Worm (Caenorhabditis elegans): ENCODE measurements around the gene ebp-2.

ebp-2 gene

DNA sequence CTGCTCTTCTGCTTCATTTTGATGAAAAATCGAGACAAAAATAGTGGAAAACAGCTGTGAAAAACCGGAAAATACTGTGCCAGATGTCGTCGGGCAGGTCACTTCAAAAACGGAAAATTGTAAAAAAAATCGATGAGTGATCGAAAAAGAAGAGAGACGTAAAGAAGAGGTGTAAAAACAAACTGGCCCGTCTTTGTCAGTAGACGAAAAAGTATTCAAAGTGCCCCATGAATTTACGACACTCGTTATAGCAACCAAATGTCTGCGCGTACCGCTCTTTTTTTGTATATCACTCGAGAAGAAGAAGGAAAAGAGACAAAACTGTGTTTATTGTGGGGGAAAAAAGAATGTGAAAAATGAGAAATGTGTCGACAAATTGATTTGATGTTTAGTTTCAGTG is 42.7 kb downstream of the ebp-2 start, which contains the start of gene twk-5:
TSS of gene twk-5 (minus strand) at position 101 of the 400 bp plus-strand sequence.
- TF ChIP-seq cnd-1 (tag; optimal IDR thresholded peaks at IDR 0.05) (no peak), tbx-8 (GFP tag; optimal IDR thresholded peaks at IDR 0.05) (no peak), nhr-237 (tag; optimal IDR thresholded peaks at IDR 0.05) (no peak), lsy-2 (tag; optimal IDR thresholded peaks at IDR 0.05) (no peak), M03D4.4 (tag; optimal IDR thresholded peaks at IDR 0.05) (no peak)

DNA sequence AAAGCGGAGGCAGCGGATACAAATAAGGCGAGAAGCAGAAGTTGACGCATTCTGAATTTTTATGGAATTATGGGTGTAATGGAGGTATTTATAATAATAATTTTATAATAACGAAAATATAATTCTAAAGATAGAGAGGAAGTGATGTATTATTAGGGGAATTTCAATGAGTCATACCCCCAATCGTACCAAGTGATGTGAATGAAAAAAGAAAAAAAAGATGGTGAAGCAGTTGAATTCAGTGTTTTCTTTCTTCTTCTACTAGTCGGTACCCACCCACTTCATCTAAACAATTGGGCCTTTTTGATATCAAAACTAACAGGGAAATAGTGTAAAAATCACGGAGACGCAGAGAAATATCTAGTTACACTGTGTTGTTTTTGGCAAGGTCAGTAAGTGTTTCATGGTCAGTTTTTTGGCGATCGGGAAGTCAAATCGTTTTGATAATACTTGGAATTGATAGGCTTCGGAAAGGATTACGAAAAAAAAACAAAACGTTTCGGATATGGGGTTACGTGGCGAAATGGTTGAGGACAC is 44.2 kb downstream of the ebp-2 start, which contains the start of gene ttr-18:
TSS of gene ttr-18 (minus strand) at position 51 of the 537 bp plus-strand sequence.
- TF ChIP-seq pha-4 (tag; optimal IDR thresholded peaks at IDR 0.05) (no peak), nhr-28 (tag; optimal IDR thresholded peaks at IDR 0.05) (no peak), mls-2 (tag; optimal IDR thresholded peaks at IDR 0.05) (no peak), nhr-2 (tag; optimal IDR thresholded peaks at IDR 0.05) (no peak), nhr-12 (tag; optimal IDR thresholded peaks at IDR 0.05) (no peak), blmp-1 (tag; optimal IDR thresholded peaks at IDR 0.05) (no peak), mab-5 (tag; optimal IDR thresholded peaks at IDR 0.05) (no peak), sem-2 (GFP tag; optimal IDR thresholded peaks at IDR 0.05) (no peak), tbx-8 (GFP tag; optimal IDR thresholded peaks at IDR 0.05) (no peak), sptf-1 (tag; optimal IDR thresholded peaks at IDR 0.05) (no peak), cnd-1 (tag; optimal IDR thresholded peaks at IDR 0.05) (no peak), ceh-43 (GFP tag; optimal IDR thresholded peaks at IDR 0.05) (no peak)

DNA sequence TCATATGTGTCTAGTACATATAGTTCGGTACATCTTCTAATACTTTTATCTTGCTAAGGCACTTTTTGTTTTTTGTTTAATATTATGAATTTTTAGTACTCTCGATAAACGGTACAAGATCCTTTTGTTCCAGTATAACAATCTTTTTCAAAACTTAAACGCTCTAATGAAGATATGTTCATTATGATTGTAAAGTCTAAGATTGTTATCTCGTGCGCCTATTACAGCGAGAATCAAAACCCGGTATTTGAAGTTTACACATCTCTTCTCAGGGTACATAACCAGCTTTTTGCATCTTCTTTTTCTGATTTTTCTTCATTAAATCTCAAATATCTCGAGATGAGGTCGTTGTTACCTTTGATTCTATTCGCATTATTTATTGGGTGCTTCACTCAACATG is 45.5 kb downstream of the ebp-2 start, which contains the start of gene B0334.13:
TSS of gene B0334.13 (plus strand) at position 301 of the 400 bp plus-strand sequence.
- no peak for TF ChIP-seq nhr-76 (tag; optimal IDR thresholded peaks at IDR 0.05)
- no peak for TF ChIP-seq tbx-8 (GFP tag; optimal IDR thresholded peaks at IDR 0.05)
- no peak for TF ChIP-seq ceh-39 (tag; optimal IDR thresholded peaks at IDR 0.05)
- no peak for TF ChIP-seq bed-3 (GFP tag; optimal IDR thresholded peaks at IDR 0.05)
- TF ChIP-seq ceh-83 (GFP tag; optimal IDR thresholded peaks at IDR 0.05): no peak
- TF ChIP-seq lin-13 (tag; optimal IDR thresholded peaks at IDR 0.05): no peak
- no peak for TF ChIP-seq ceh-43 (GFP tag; optimal IDR thresholded peaks at IDR 0.05)
- no peak for TF ChIP-seq snpc-4 (tag; optimal IDR thresholded peaks at IDR 0.05)
- TF ChIP-seq zip-8 (tag; optimal IDR thresholded peaks at IDR 0.05): no peak
- no peak for TF ChIP-seq elt-3 (tag; optimal IDR thresholded peaks at IDR 0.05)
- no peak for TF ChIP-seq nhr-12 (tag; optimal IDR thresholded peaks at IDR 0.05)

DNA sequence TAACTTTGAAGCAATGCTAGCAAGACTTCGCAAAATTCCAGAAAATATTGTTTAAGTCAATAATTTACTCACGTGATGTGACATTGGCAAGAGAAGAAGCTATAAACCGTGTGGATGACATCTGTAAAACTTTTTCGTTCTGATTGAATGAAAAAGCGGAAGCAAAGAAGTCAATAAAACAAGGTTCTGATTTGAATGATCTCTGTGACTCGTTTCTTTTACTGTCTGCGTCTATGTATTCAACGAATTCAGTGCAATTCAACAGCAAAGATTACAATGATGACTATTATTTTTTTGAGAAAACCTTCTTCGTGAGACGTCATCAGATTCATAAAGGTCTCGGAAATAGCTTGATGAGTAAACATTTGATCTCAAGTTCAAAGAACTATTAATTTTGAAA is 50.3 kb downstream of the ebp-2 start, which contains the start of gene hacl-1:
TSS of gene hacl-1 (minus strand) at position 121 of the 400 bp plus-strand sequence.
- TF ChIP-seq nhr-76 (tag; optimal IDR thresholded peaks at IDR 0.05) (no peak), zip-8 (tag; optimal IDR thresholded peaks at IDR 0.05) (no peak), M03D4.4 (tag; optimal IDR thresholded peaks at IDR 0.05) (no peak), cnd-1 (tag; optimal IDR thresholded peaks at IDR 0.05) (no peak), elt-1 (tag; optimal IDR thresholded peaks at IDR 0.05; ENCODE audit: borderline replicate concordance, insufficient read depth) (no peak), lin-13 (tag; optimal IDR thresholded peaks at IDR 0.05) (no peak)
